Fruit fly (Drosophila melanogaster): ENCODE results near the gene CG42586.

- TF ChIP-seq h (optimal IDR thresholded peaks at IDR 0.05), result no peak
- no peak for TF ChIP-seq psq (optimal IDR thresholded peaks at IDR 0.05)
- no peak for TF ChIP-seq Sin3A (optimal IDR thresholded peaks at IDR 0.05)
- no peak for TF ChIP-seq ttk (optimal IDR thresholded peaks at IDR 0.05)
- no peak for TF ChIP-seq Myc (optimal IDR thresholded peaks at IDR 0.05)
- TF ChIP-seq insv (optimal IDR thresholded peaks at IDR 0.05), result no peak
Measured at dm6 chr2L:14701495-14701894, 40.1 kb downstream of the CG42586 start.

Data from Kc167 (cell line).